Worm (Caenorhabditis elegans): ENCODE data around the gene Y43F8C.7.

Gene Y43F8C.7

ce11 chrV:19643015-19643414 is 815 bp downstream of the Y43F8C.7 start (continued):
- TF ChIP-seq dmd-9 (GFP tag; IDR thresholded peaks at IDR 0.05) (peak; percentile 89), pha-4 (GFP tag; IDR thresholded peaks at IDR 0.05) (peak; percentile 94), pha-4 (tag; optimal IDR thresholded peaks at IDR 0.05) (no peak), nhr-237 (tag; optimal IDR thresholded peaks at IDR 0.05) (no peak), T20F7.1 (GFP tag; optimal IDR thresholded peaks at IDR 0.05) (no peak), snpc-4 (tag; optimal IDR thresholded peaks at IDR 0.05) (no peak), ama-1 (optimal IDR thresholded peaks at IDR 0.05) (no peak), attf-4 (tag; optimal IDR thresholded peaks at IDR 0.05) (no peak), nhr-111 (GFP tag; optimal IDR thresholded peaks at IDR 0.05) (peak; percentile 93), daf-16 (GFP tag; optimal IDR thresholded peaks at IDR 0.05) (peak; percentile 85 to 93), daf-16 (tag; optimal IDR thresholded peaks at IDR 0.05) (peak; percentile 67), lin-13 (GFP tag; optimal IDR thresholded peaks at IDR 0.05) (peak; percentile 93), mdl-1 (tag; optimal IDR thresholded peaks at IDR 0.05) (peak in 1 of 2 experiments; percentile 56), ceh-32 (tag; optimal IDR thresholded peaks at IDR 0.05; ENCODE audit: poor library complexity) (no peak), mdt-29 (GFP tag; IDR thresholded peaks at IDR 0.05) (peak; percentile 89), pqm-1 (tag; optimal IDR thresholded peaks at IDR 0.05) (peak; percentile 18), Y48G9A.11 (GFP tag; IDR thresholded peaks at IDR 0.05) (peak; percentile 92), zip-2 (tag; optimal IDR thresholded peaks at IDR 0.05) (peak; percentile 81), mep-1 (tag; optimal IDR thresholded peaks at IDR 0.05) (peak; percentile 91), F37D6.2 (tag; optimal IDR thresholded peaks at IDR 0.05) (peak; percentile 83), tag-97 (GFP tag; IDR thresholded peaks at IDR 0.05) (0 out of 2 replicates have a peak, but pooled peaks have one; percentile 11), madf-5 (GFP tag; IDR thresholded peaks at IDR 0.05) (peak; percentile 94 to 97), Y5F2A.4 (GFP tag; optimal IDR thresholded peaks at IDR 0.05) (peak; percentile 93), nhr-11 (tag; optimal IDR thresholded peaks at IDR 0.05) (peak; percentile 70), ceh-20 (GFP tag; IDR thresholded peaks at IDR 0.05) (peak; percentile 89), aly-2 (tag; optimal IDR thresholded peaks at IDR 0.05) (no peak), unc-62 (GFP tag; optimal IDR thresholded peaks at IDR 0.05 in 1 of 2) (peak in 1 of 2 experiments; percentile 84), unc-62 (tag; optimal IDR thresholded peaks at IDR 0.05) (no peak), lir-3 (tag; optimal IDR thresholded peaks at IDR 0.05) (peak; percentile 79), madf-9 (GFP tag; conservative IDR thresholded peaks at IDR 0.05) (peak; percentile 96), unc-130 (GFP tag; optimal IDR thresholded peaks at IDR 0.05) (peak; percentile 74), daf-8 (GFP tag; IDR thresholded peaks at IDR 0.05) (peak; percentile 78; the same call in 1 of the 2 replicates), dmd-6 (GFP tag; IDR thresholded peaks at IDR 0.05) (peak; percentile 83), zfp-2 (tag; optimal IDR thresholded peaks at IDR 0.05) (peak; percentile 75), zfp-3 (GFP tag; conservative IDR thresholded peaks at IDR 0.05) (peak; percentile 86), nhr-76 (tag; optimal IDR thresholded peaks at IDR 0.05) (no peak), nhr-28 (tag; optimal IDR thresholded peaks at IDR 0.05) (peak; percentile 33), spr-1 (tag; optimal IDR thresholded peaks at IDR 0.05) (peak; percentile 92), nhr-25 (tag; optimal IDR thresholded peaks at IDR 0.05; ENCODE audit: borderline replicate concordance, insufficient read depth) (peak; percentile 21), saeg-2 (GFP tag; IDR thresholded peaks at IDR 0.05) (peak; percentile 88), Y75B8A.6 (GFP tag; IDR thresholded peaks at IDR 0.05) (peak; percentile 95), egl-43 (GFP tag; IDR thresholded peaks at IDR 0.05) (peak; percentile 99), rbr-2 (tag; optimal IDR thresholded peaks at IDR 0.05) (peak; percentile 92), F49E8.2 (tag; optimal IDR thresholded peaks at IDR 0.05; ENCODE audit: borderline replicate concordance) (peak; percentile 95), tra-1 (GFP tag; IDR thresholded peaks at IDR 0.05) (peak; percentile 88), hlh-30 (tag; optimal IDR thresholded peaks at IDR 0.05; ENCODE audit: insufficient read depth) (peak; percentile 68), gei-8 (GFP tag; optimal IDR thresholded peaks at IDR 0.05) (peak; percentile 86), lin-29 (GFP tag; IDR thresholded peaks at IDR 0.05) (peak; percentile 75), zag-1 (tag; optimal IDR thresholded peaks at IDR 0.05) (no peak), arid-1 (GFP tag; conservative IDR thresholded peaks at IDR 0.05) (peak; percentile 93), egl-27 (tag; optimal IDR thresholded peaks at IDR 0.05) (no peak), set-16 (GFP tag; IDR thresholded peaks at IDR 0.05) (peak; percentile 81)

Measured in whole organism, L4 larva.